Fruit fly (Drosophila melanogaster) whole organism, embryonic: Measurements from ENCODE around the gene Mrm2.
A peak's percentile ranks its signal among the peaks of the same experiment; 100 is the strongest.

Experiments
- Bdp1 ChIP-seq: fragments of 200-800 bp; sonication (Bioruptor generic); optimal IDR thresholded peaks from 3 replicates; lab custom pipeline; 2016; ENCODE audit warnings: missing biosample characterization, missing genetic modification characterization
- CG11696 ChIP-seq: fragments of 200-800 bp; sonication (Bioruptor generic); IDR thresholded peaks from 2 replicates; pipeline ENCODE4 v1.3.6; 2022; ENCODE audit warnings: missing biosample characterization, missing genetic modification characterization
- CG11723 ChIP-seq: fragments of 200-800 bp; sonication (Bioruptor generic); optimal IDR thresholded peaks from 2 replicates; lab custom pipeline; 2017; ENCODE audit warnings: missing biosample characterization, mild to moderate bottlenecking, missing genetic modification characterization
- CG12299 ChIP-seq: fragments of 200-800 bp; sonication (Bioruptor generic); optimal IDR thresholded peaks from 2 replicates; lab custom pipeline; 2018; ENCODE audit warnings: missing biosample characterization, mild to moderate bottlenecking, missing genetic modification characterization
- CG13287 ChIP-seq: fragments of 200-800 bp; sonication (Bioruptor generic); IDR thresholded peaks from 2 replicates; pipeline ENCODE4 v1.3.6; 2022; ENCODE audit warnings: missing biosample characterization, missing genetic modification characterization; ENCODE audit not compliant: partially characterized antibody
- CG13624 ChIP-seq: fragments of 200-800 bp; sonication (Bioruptor generic); optimal IDR thresholded peaks from 2 replicates; lab custom pipeline; 2016; ENCODE audit warnings: missing biosample characterization, missing genetic modification characterization
- CG14014 ChIP-seq: fragments of 200-800 bp; sonication (Bioruptor generic); IDR thresholded peaks from 2 replicates; pipeline ENCODE4 v1.3.6; 2022; ENCODE audit warnings: missing biosample characterization, missing genetic modification characterization
- CG14050 ChIP-seq: fragments of 200-800 bp; sonication (Bioruptor generic); IDR thresholded peaks from 3 replicates; pipeline ENCODE4 v1.3.6; 2022; ENCODE audit warnings: missing biosample characterization, missing genetic modification characterization
- CG15269 ChIP-seq: fragments of 200-800 bp; sonication (Bioruptor generic); optimal IDR thresholded peaks from 2 replicates; lab custom pipeline; 2018; ENCODE audit warnings: missing biosample characterization, mild to moderate bottlenecking, missing genetic modification characterization, moderate library complexity
- CG1529 ChIP-seq: fragments of 200-800 bp; sonication (Bioruptor generic); optimal IDR thresholded peaks from 3 replicates; lab custom pipeline; 2018; ENCODE audit warnings: missing biosample characterization, missing genetic modification characterization
- CG17612 ChIP-seq: fragments of 200-800 bp; sonication (Bioruptor generic); IDR thresholded peaks from 2 replicates; pipeline ENCODE4 v1.3.6; 2022; ENCODE audit warnings: missing biosample characterization, missing genetic modification characterization
- CG17802 ChIP-seq: fragments of 200-800 bp; sonication (Bioruptor generic); optimal IDR thresholded peaks from 2 replicates; lab custom pipeline; 2018; ENCODE audit warnings: missing biosample characterization, mild to moderate bottlenecking, missing genetic modification characterization, moderate library complexity
- CG18011 ChIP-seq: fragments of 200-800 bp; sonication (Bioruptor generic); optimal IDR thresholded peaks from 2 replicates; lab custom pipeline; 2017; ENCODE audit warnings: missing biosample characterization, missing genetic modification characterization, mild to moderate bottlenecking, moderate library complexity, missing genotype
- CG18262 ChIP-seq: fragments of 200-800 bp; optimal IDR thresholded peaks from 3 replicates; lab custom pipeline; 2019; ENCODE audit warnings: missing biosample characterization, mild to moderate bottlenecking, missing genetic modification characterization, moderate library complexity
- CG18619 ChIP-seq: fragments of 200-800 bp; sonication (Bioruptor generic); optimal IDR thresholded peaks from 3 replicates; lab custom pipeline; 2017; ENCODE audit warnings: missing biosample characterization, mild to moderate bottlenecking, missing genetic modification characterization
- CG30431 ChIP-seq: fragments of 200-800 bp; sonication (Bioruptor generic); optimal IDR thresholded peaks from 2 replicates; lab custom pipeline; 2017; ENCODE audit warnings: missing biosample characterization, missing genetic modification characterization
- CG31224 ChIP-seq: fragments of 200-800 bp; sonication (Bioruptor generic); IDR thresholded peaks from 2 replicates; pipeline ENCODE4 v1.3.6; 2022; ENCODE audit warnings: missing biosample characterization, missing genetic modification characterization
- CG6791 ChIP-seq: fragments of 200-800 bp; sonication (Bioruptor generic); IDR thresholded peaks from 3 replicates; pipeline ENCODE4 v1.3.6; 2022; ENCODE audit warnings: missing biosample characterization, missing genetic modification characterization; ENCODE audit not compliant: partially characterized antibody
- CG7357 ChIP-seq: fragments of 200-800 bp; sonication (Bioruptor generic); IDR thresholded peaks from 3 replicates; pipeline ENCODE4 v1.3.6; 2022; ENCODE audit warnings: missing biosample characterization, missing genetic modification characterization
- CG7786 ChIP-seq: fragments of 200-800 bp; sonication (Bioruptor generic); optimal IDR thresholded peaks from 2 replicates; lab custom pipeline; 2016; ENCODE audit warnings: missing biosample characterization, missing genetic modification characterization
- CG8089 ChIP-seq: fragments of 200-800 bp; sonication (Bioruptor generic); optimal IDR thresholded peaks from 3 replicates; lab custom pipeline; 2016; ENCODE audit warnings: missing biosample characterization, missing genetic modification characterization
- CG9797 ChIP-seq: fragments of 200-800 bp; sonication (Bioruptor generic); optimal IDR thresholded peaks from 3 replicates; lab custom pipeline; 2018; ENCODE audit warnings: missing biosample characterization, mild to moderate bottlenecking, missing genetic modification characterization
- Dip2 ChIP-seq: fragments of 200-800 bp; sonication (Bioruptor generic); IDR thresholded peaks from 2 replicates; pipeline ENCODE4 v1.3.6; 2022; ENCODE audit warnings: missing biosample characterization, missing genetic modification characterization
- Dip3 ChIP-seq: fragments of 200-800 bp; sonication (Bioruptor generic); optimal IDR thresholded peaks from 3 replicates; lab custom pipeline; 2016; ENCODE audit warnings: missing biosample characterization, missing genetic modification characterization
- Hey ChIP-seq: fragments of 200-800 bp; sonication (Bioruptor generic); optimal IDR thresholded peaks from 3 replicates; lab custom pipeline; 2018; ENCODE audit warnings: missing biosample characterization, mild to moderate bottlenecking, missing genetic modification characterization
- Nf-YA ChIP-seq: fragments of 200-800 bp; sonication (Bioruptor generic); IDR thresholded peaks from 2 replicates; pipeline ENCODE4 v1.3.6; 2022; ENCODE audit warnings: missing biosample characterization, missing genetic modification characterization
- TFAM ChIP-seq: fragments of 200-800 bp; sonication (Bioruptor generic); optimal IDR thresholded peaks from 2 replicates; lab custom pipeline; 2017; ENCODE audit warnings: missing biosample characterization, missing genetic modification characterization, inconsistent platforms
- Tbp ChIP-seq: fragments of >200 bp; optimal IDR thresholded peaks from 2 replicates; lab custom pipeline; 2018; ENCODE audit warnings: missing biosample characterization, missing genetic modification characterization
- Usf ChIP-seq: fragments of 200-800 bp; sonication (Bioruptor generic); optimal IDR thresholded peaks from 2 replicates; lab custom pipeline; 2017; ENCODE audit warnings: missing genotype, missing biosample characterization, missing genetic modification characterization
- ato ChIP-seq: fragments of 200-800 bp; sonication (Bioruptor generic); IDR thresholded peaks from 2 replicates; pipeline ENCODE4 v1.3.6; 2022; ENCODE audit warnings: missing biosample characterization, missing genetic modification characterization; ENCODE audit not compliant: partially characterized antibody
- br ChIP-seq: fragments of >200 bp; optimal IDR thresholded peaks from 2 replicates; lab custom pipeline; 2017
- cas ChIP-seq: fragments of 200-800 bp; sonication (Bioruptor generic); IDR thresholded peaks from 2 replicates; pipeline ENCODE4 v1.3.6; 2022; ENCODE audit warnings: missing biosample characterization, missing genetic modification characterization
- cwo ChIP-seq: fragments of 200-800 bp; sonication (Bioruptor generic); optimal IDR thresholded peaks from 3 replicates; lab custom pipeline; 2017; ENCODE audit warnings: missing biosample characterization, missing genetic modification characterization, mild to moderate bottlenecking, moderate library complexity, missing genetic modification reagents
- dan ChIP-seq: fragments of 200-800 bp; sonication (Bioruptor generic); IDR thresholded peaks from 2 replicates; pipeline ENCODE4 v1.3.6; 2022; ENCODE audit warnings: missing biosample characterization, missing genetic modification characterization
- exex ChIP-seq: fragments of 200-800 bp; sonication (Bioruptor generic); optimal IDR thresholded peaks from 4 replicates; lab custom pipeline; 2018; ENCODE audit warnings: missing biosample characterization, mild to moderate bottlenecking, missing genetic modification characterization, moderate library complexity
- fd3F ChIP-seq: fragments of 200-800 bp; sonication (Bioruptor generic); optimal IDR thresholded peaks from 2 replicates; lab custom pipeline; 2018; ENCODE audit warnings: missing biosample characterization, mild to moderate bottlenecking, missing genetic modification characterization, moderate library complexity
- fd96Cb ChIP-seq: fragments of 200-800 bp; sonication (Bioruptor generic); optimal IDR thresholded peaks from 2 replicates; lab custom pipeline; 2018; ENCODE audit warnings: missing biosample characterization, mild to moderate bottlenecking, missing genetic modification characterization, moderate library complexity
- grn ChIP-seq: fragments of 200-800 bp; sonication (Bioruptor generic); optimal IDR thresholded peaks from 3 replicates; lab custom pipeline; 2017; ENCODE audit warnings: missing biosample characterization, missing genetic modification characterization
- gro ChIP-seq: fragments of 200-800 bp; sonication (Bioruptor generic); optimal IDR thresholded peaks from 2 replicates; lab custom pipeline; 2016; ENCODE audit warnings: missing biosample characterization, missing genetic modification characterization
- gsb-n ChIP-seq: fragments of 200-800 bp; sonication (Bioruptor generic); optimal IDR thresholded peaks from 3 replicates; lab custom pipeline; 2018; ENCODE audit warnings: missing biosample characterization, mild to moderate bottlenecking, missing genetic modification characterization
- insv ChIP-seq, 2 experiments: fragments of 200-800 bp; sonication (Bioruptor generic); optimal IDR thresholded peaks; 3 replicates each; lab custom pipeline; 2016 to 2018; ENCODE audit warnings: missing biosample characterization in 2 of 2, missing genetic modification characterization in 2 of 2
- odd ChIP-seq: fragments of 200-800 bp; sonication (Bioruptor generic); optimal IDR thresholded peaks from 2 replicates; lab custom pipeline; 2017; ENCODE audit warnings: missing biosample characterization, mild to moderate bottlenecking, missing genetic modification characterization
- pan ChIP-seq, 4 experiments: fragments of >200 bp in 3 of 4; fragments of 200-800 bp in 1 of 4; sonication (Bioruptor generic) in 1 of 4; optimal IDR thresholded peaks in 3 of 4; IDR thresholded peaks in 1 of 4; 2 replicates each; pipeline versions ENCODE4 v1.3.6 to Lab custom; 2017 to 2022; ENCODE audit warnings: missing biosample characterization in 2 of 4, missing genetic modification characterization in 2 of 4, mixed read lengths in 1 of 4
- pho ChIP-seq: fragments of 200-800 bp; sonication (Bioruptor generic); optimal IDR thresholded peaks from 2 replicates; lab custom pipeline; 2016; ENCODE audit warnings: missing biosample characterization, missing genetic modification characterization
- row ChIP-seq: fragments of 200-800 bp; sonication (Bioruptor generic); IDR thresholded peaks from 3 replicates; pipeline ENCODE4 v1.3.6; 2022; ENCODE audit warnings: missing biosample characterization, missing genetic modification characterization
- sna ChIP-seq: fragments of 200-800 bp; sonication (Bioruptor generic); IDR thresholded peaks from 2 replicates; pipeline ENCODE4 v1.3.6; 2022; ENCODE audit warnings: missing biosample characterization, missing genetic modification characterization; ENCODE audit not compliant: partially characterized antibody
- ssp ChIP-seq: fragments of 200-800 bp; sonication (Bioruptor generic); IDR thresholded peaks from 2 replicates; pipeline ENCODE4 v1.3.6; 2022; ENCODE audit warnings: missing biosample characterization, missing genetic modification characterization
- tin ChIP-seq: fragments of 200-800 bp; sonication (Bioruptor generic); optimal IDR thresholded peaks from 3 replicates; lab custom pipeline; 2016; ENCODE audit warnings: missing biosample characterization, missing genetic modification characterization
- toy ChIP-seq: fragments of 200-800 bp; sonication (Bioruptor generic); IDR thresholded peaks from 2 replicates; pipeline ENCODE4 v1.3.6; 2022; ENCODE audit warnings: missing biosample characterization, missing genetic modification characterization
- usp ChIP-seq: fragments of >200 bp; optimal IDR thresholded peaks from 2 replicates; lab custom pipeline; 2017; ENCODE audit warnings: missing biosample characterization, missing genetic modification characterization
- wor ChIP-seq: fragments of 200-800 bp; sonication (Bioruptor generic); IDR thresholded peaks from 2 replicates; pipeline ENCODE4 v1.3.6; 2022; ENCODE audit warnings: missing biosample characterization, missing genetic modification characterization

The Mrm2 gene

DNA sequence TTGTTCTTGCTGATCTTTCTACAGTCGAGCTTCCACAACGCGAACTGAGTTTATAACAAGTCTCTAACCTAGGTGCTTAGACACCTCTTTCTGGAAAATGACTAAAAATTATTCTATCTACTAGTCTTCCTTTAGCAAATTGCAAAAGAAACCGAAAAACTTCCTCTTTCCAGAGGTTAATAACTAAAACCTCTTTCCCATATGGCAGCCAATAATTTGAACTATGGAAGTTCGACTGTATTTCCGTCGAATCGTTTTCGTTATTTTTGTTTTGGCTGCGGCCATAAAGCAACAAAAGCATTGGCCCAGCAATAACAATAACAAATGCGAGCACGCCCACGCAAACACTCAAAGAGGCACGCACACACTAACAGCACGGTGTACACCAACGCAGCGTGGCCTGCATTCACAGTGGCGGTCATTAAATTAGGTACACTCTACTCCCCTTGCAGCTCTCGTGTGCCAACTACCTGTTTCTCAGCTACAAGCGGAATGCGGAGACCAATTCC, 19.1 kb downstream of the Mrm2 start (continued):
- TF ChIP-seq fd96Cb (tag; lab: Kevin White, UChicago) = peak; percentile 1
- peak; percentile 75 for TF ChIP-seq CG15269
- TF ChIP-seq CG14050 (GFP tag; lab: Robert Waterston, UW) = peak; percentile 44; the same call in 2 of the 3 replicates
- TF ChIP-seq grn (GFP tag; lab: Kevin White, UChicago) = no peak
- peak; percentile 44 for TF ChIP-seq CG12299
- no peak for TF ChIP-seq sna
- TF ChIP-seq br = no peak
- no peak for TF ChIP-seq TFAM (GFP tag; lab: Kevin White, UChicago)
- no peak for TF ChIP-seq pan (optimal IDR thresholded peaks at IDR 0.05; lab: Kevin White, UChicago)
- peak in 1 of 2 experiments; percentile 44 for TF ChIP-seq pan (GFP tag; optimal IDR thresholded peaks at IDR 0.05 in 1 of 2, IDR thresholded peaks at IDR 0.05 in 1 of 2)
- TF ChIP-seq CG8089 (GFP tag; lab: Kevin White, UChicago) = no peak
- TF ChIP-seq CG17802 (tag; lab: Kevin White, UChicago) = peak; percentile 1
- peak; percentile 9 for TF ChIP-seq Hey (tag; lab: Kevin White, UChicago)
- TF ChIP-seq toy (GFP tag; lab: Robert Waterston, UW) = no peak
- TF ChIP-seq gsb-n = no peak
- TF ChIP-seq CG9797 (GFP tag; lab: Kevin White, UChicago) = no peak
- peak; percentile 19 for TF ChIP-seq Bdp1 (GFP tag; lab: Kevin White, UChicago)
- TF ChIP-seq gro = peak; percentile 22
- TF ChIP-seq CG14014 = peak; percentile 24; the same call in 1 of the 2 replicates
- no peak for TF ChIP-seq CG6791 (GFP tag; lab: Robert Waterston, UW)
- TF ChIP-seq CG13287 (GFP tag; lab: Robert Waterston, UW) = no peak
- TF ChIP-seq ato (GFP tag; lab: Robert Waterston, UW) = no peak; the same call in 1 of the 2 replicates
- TF ChIP-seq CG30431 = no peak
- TF ChIP-seq usp (GFP tag; lab: Kevin White, UChicago) = no peak
- peak; percentile 82 for TF ChIP-seq CG11696 (GFP tag; lab: Robert Waterston, UW)
- peak; percentile 65 for TF ChIP-seq CG11723 (GFP tag; lab: Kevin White, UChicago)
- no peak for TF ChIP-seq CG31224
- TF ChIP-seq CG7357 (GFP tag; lab: Robert Waterston, UW) = no peak
- TF ChIP-seq insv (GFP tag; optimal IDR thresholded peaks at IDR 0.05; lab: Kevin White, UChicago) = no peak
- TF ChIP-seq Usf (GFP tag; lab: Kevin White, UChicago) = no peak
- peak; percentile 56 for TF ChIP-seq cwo (GFP tag; lab: Kevin White, UChicago)
- TF ChIP-seq ssp (GFP tag; lab: Robert Waterston, UW) = 0 out of 2 replicates have a peak, but pooled peaks have one; percentile 10
- TF ChIP-seq Dip2 (GFP tag; lab: Robert Waterston, UW) = no peak
- TF ChIP-seq Dip3 (GFP tag; lab: Kevin White, UChicago) = peak; percentile 31
- TF ChIP-seq CG17612 (GFP tag; lab: Robert Waterston, UW) = no peak
- TF ChIP-seq CG18011 (GFP tag; lab: Kevin White, UChicago) = no peak
- 0 out of 2 replicates have a peak, but pooled peaks have one; percentile 29 for TF ChIP-seq Nf-YA
- no peak for TF ChIP-seq CG1529
- peak; percentile 36 for TF ChIP-seq pho
- TF ChIP-seq tin (GFP tag; lab: Kevin White, UChicago) = peak; percentile 21
- TF ChIP-seq CG18262 (tag; lab: Kevin White, UChicago) = peak; percentile 61
- no peak for TF ChIP-seq dan (GFP tag; lab: Robert Waterston, UW)
- peak; percentile 44 for TF ChIP-seq exex (tag; lab: Kevin White, UChicago)
- no peak for TF ChIP-seq cas (GFP tag; lab: Robert Waterston, UW)
- TF ChIP-seq CG7786 (GFP tag; lab: Kevin White, UChicago) = peak; percentile 43
- TF ChIP-seq wor (GFP tag; lab: Robert Waterston, UW) = no peak
- TF ChIP-seq CG18619 = peak; percentile 57
- peak; percentile 87 for TF ChIP-seq row (GFP tag; lab: Robert Waterston, UW)
- no peak for TF ChIP-seq Tbp (GFP tag; lab: Kevin White, UChicago)
- TF ChIP-seq CG13624 (GFP tag; lab: Kevin White, UChicago) = peak; percentile 46
- peak; percentile 54 for TF ChIP-seq odd (GFP tag; lab: Kevin White, UChicago)
- peak; percentile 46 for TF ChIP-seq fd3F (GFP tag; lab: Kevin White, UChicago)
